Worm (Caenorhabditis elegans) whole organism, young adult: ENCODE measurements around the gene Y22D7AL.15.
"Not testable (repeated sequence)": the region's sequence is repeated elsewhere in the genome, so short reads cannot be mapped to it uniquely, and the experiment has no call there.

Source experiments
- D2030.7 ChIP-seq: fragments of 200-800 bp; sonication (Bioruptor generic); IDR thresholded peaks from 2 replicates; pipeline ENCODE4 v1.3.6; 2022; ENCODE audit warnings: missing genetic modification reagents, missing genetic modification characterization, missing compliant biosample characterization
- F33H1.4 ChIP-seq: fragments of 200-800 bp; sonication (Bioruptor generic); IDR thresholded peaks from 2 replicates; pipeline ENCODE4 v1.3.6; 2022; ENCODE audit warnings: missing genetic modification reagents, missing genetic modification characterization, missing compliant biosample characterization
- K11D2.4 ChIP-seq: fragments of 200-800 bp; sonication (Bioruptor generic); IDR thresholded peaks from 2 replicates; pipeline ENCODE4 v1.3.6; 2022; ENCODE audit warnings: missing genetic modification reagents, missing genetic modification characterization, missing compliant biosample characterization
- Y79H2A.3 ChIP-seq: fragments of 200-800 bp; sonication (Bioruptor generic); conservative IDR thresholded peaks from 2 replicates; pipeline ENCODE4 v1.3.6; 2022; ENCODE audit warnings: missing genetic modification reagents, missing genetic modification characterization, missing compliant biosample characterization
- Y95B8A.8 ChIP-seq: fragments of 200-800 bp; sonication (Bioruptor generic); IDR thresholded peaks from 2 replicates; pipeline ENCODE4 v1.3.6; 2022; ENCODE audit warnings: missing genetic modification reagents, missing genetic modification characterization, missing compliant biosample characterization
- aptf-2 ChIP-seq: fragments of 200-800 bp; sonication (Bioruptor generic); conservative IDR thresholded peaks from 2 replicates; pipeline ENCODE4 v1.3.6; 2022; ENCODE audit warnings: missing genetic modification reagents, missing genetic modification characterization, missing compliant biosample characterization
- aptf-3 ChIP-seq: fragments of 200-800 bp; sonication (Bioruptor generic); IDR thresholded peaks from 2 replicates; pipeline ENCODE4 v1.3.6; 2022; ENCODE audit warnings: missing genetic modification characterization, missing compliant biosample characterization
- athp-1 ChIP-seq: sonication (generic microtip); optimal IDR thresholded peaks from 2 replicates; lab custom pipeline; 2017; ENCODE audit warnings: mild to moderate bottlenecking, missing genetic modification characterization, missing compliant biosample characterization
- attf-5 ChIP-seq: fragments of 200-800 bp; sonication (Bioruptor generic); optimal IDR thresholded peaks from 2 replicates; lab custom pipeline; 2018; ENCODE audit warnings: mild to moderate bottlenecking, missing genetic modification characterization, missing compliant biosample characterization
- bed-1 ChIP-seq: fragments of 200-800 bp; sonication (Bioruptor generic); IDR thresholded peaks from 2 replicates; pipeline ENCODE4 v1.3.6; 2022; ENCODE audit warnings: missing genetic modification reagents, missing genetic modification characterization, missing compliant biosample characterization
- cebp-2 ChIP-seq: fragments of 200-800 bp; sonication (Bioruptor generic); IDR thresholded peaks from 2 replicates; pipeline ENCODE4 v1.3.6; 2022; ENCODE audit warnings: missing genetic modification characterization, missing compliant biosample characterization
- ceh-100 ChIP-seq: fragments of 200-800 bp; sonication (Bioruptor generic); IDR thresholded peaks from 2 replicates; pipeline ENCODE4 v1.3.6; 2022; ENCODE audit warnings: missing genetic modification reagents, missing genetic modification characterization, missing compliant biosample characterization
- ceh-27 ChIP-seq: fragments of 200-800 bp; sonication (Bioruptor generic); optimal IDR thresholded peaks from 2 replicates; lab custom pipeline; 2018; ENCODE audit warnings: mild to moderate bottlenecking, missing genetic modification characterization, moderate library complexity, missing compliant biosample characterization
- ceh-91 ChIP-seq: fragments of 200-800 bp; sonication (Bioruptor generic); IDR thresholded peaks from 2 replicates; pipeline ENCODE4 v1.3.6; 2022; ENCODE audit warnings: missing genetic modification reagents, missing genetic modification characterization, missing compliant biosample characterization
- dox-1 ChIP-seq: fragments of 200-800 bp; sonication (Bioruptor generic); IDR thresholded peaks from 2 replicates; pipeline ENCODE4 v1.3.6; 2022; ENCODE audit warnings: missing genetic modification reagents, missing genetic modification characterization, missing compliant biosample characterization
- dpl-1 ChIP-seq: fragments of 150-350 bp; optimal IDR thresholded peaks from 2 replicates; lab custom pipeline; 2014; ENCODE audit warnings: missing biosample characterization, missing genetic modification reagents, missing genetic modification characterization
- egl-44 ChIP-seq: fragments of 200-800 bp; sonication (Bioruptor generic); IDR thresholded peaks from 2 replicates; pipeline ENCODE4 v1.3.6; 2022; ENCODE audit warnings: missing genetic modification reagents, missing genetic modification characterization, missing compliant biosample characterization
- ekl-4 ChIP-seq: fragments of 200-800 bp; sonication (Bioruptor generic); IDR thresholded peaks from 2 replicates; pipeline ENCODE4 v1.3.6; 2022; ENCODE audit warnings: missing genetic modification reagents, missing genetic modification characterization, missing compliant biosample characterization
- hsf-1 ChIP-seq: fragments of 200-800 bp; sonication (Bioruptor generic); IDR thresholded peaks from 2 replicates; pipeline ENCODE4 v1.3.6; 2022; ENCODE audit warnings: missing genetic modification reagents, missing genetic modification characterization, missing compliant biosample characterization
- lag-1 ChIP-seq: fragments of 200-800 bp; sonication (Bioruptor generic); IDR thresholded peaks from 2 replicates; pipeline ENCODE4 v1.3.6; 2022; ENCODE audit warnings: missing genetic modification reagents, missing genetic modification characterization, missing compliant biosample characterization
- lin-26 ChIP-seq: fragments of 200-800 bp; sonication (Bioruptor generic); IDR thresholded peaks from 2 replicates; pipeline ENCODE4 v1.3.6; 2022; ENCODE audit warnings: missing genetic modification reagents, missing genetic modification characterization, missing compliant biosample characterization
- lin-40 ChIP-seq: sonication (generic microtip); optimal IDR thresholded peaks from 2 replicates; lab custom pipeline; 2016; ENCODE audit warnings: missing genetic modification characterization, mild to moderate bottlenecking, missing compliant biosample characterization, missing genotype, missing genetic modification reagents
- lin-54 ChIP-seq: fragments of 200-800 bp; sonication (Bioruptor generic); optimal IDR thresholded peaks from 2 replicates; lab custom pipeline; 2018; ENCODE audit warnings: mild to moderate bottlenecking, missing genetic modification characterization, missing compliant biosample characterization
- madf-3 ChIP-seq: fragments of 200-800 bp; sonication (Bioruptor generic); IDR thresholded peaks from 2 replicates; pipeline ENCODE4 v1.3.6; 2022; ENCODE audit warnings: missing genetic modification reagents, missing genetic modification characterization, missing compliant biosample characterization
- madf-6 ChIP-seq: fragments of 200-800 bp; sonication (Bioruptor generic); IDR thresholded peaks from 2 replicates; pipeline ENCODE4 v1.3.6; 2022; ENCODE audit warnings: missing genetic modification reagents, missing genetic modification characterization, missing compliant biosample characterization
- mcd-1 ChIP-seq: fragments of 200-800 bp; sonication (Bioruptor generic); IDR thresholded peaks from 2 replicates; pipeline ENCODE4 v1.3.6; 2022; ENCODE audit warnings: missing genetic modification reagents, missing genetic modification characterization, missing compliant biosample characterization
- mel-28 ChIP-seq: sonication (generic microtip); optimal IDR thresholded peaks from 2 replicates; lab custom pipeline; 2016; ENCODE audit warnings: borderline replicate concordance, mild to moderate bottlenecking, missing genetic modification characterization, missing compliant biosample characterization
- mes-4 ChIP-seq: sonication (generic microtip); optimal IDR thresholded peaks from 2 replicates; lab custom pipeline; 2016; ENCODE audit warnings: missing genotype, missing genetic modification characterization, missing compliant biosample characterization
- nfyb-1 ChIP-seq: fragments of 200-800 bp; sonication (Bioruptor generic); IDR thresholded peaks from 2 replicates; pipeline ENCODE4 v1.3.6; 2022; ENCODE audit warnings: missing genetic modification reagents, missing genetic modification characterization, missing compliant biosample characterization
- nhr-120 ChIP-seq: fragments of 200-800 bp; sonication (Bioruptor generic); IDR thresholded peaks from 2 replicates; pipeline ENCODE4 v1.3.6; 2022; ENCODE audit warnings: missing genetic modification characterization, missing compliant biosample characterization
- nhr-27 ChIP-seq: fragments of 200-800 bp; sonication (Bioruptor generic); optimal IDR thresholded peaks from 2 replicates; lab custom pipeline; 2018; ENCODE audit warnings: mild to moderate bottlenecking, missing genetic modification characterization, moderate library complexity, missing compliant biosample characterization
- pbrm-1 ChIP-seq: fragments of 200-800 bp; sonication (Bioruptor generic); IDR thresholded peaks from 2 replicates; pipeline ENCODE4 v1.3.6; 2022; ENCODE audit warnings: missing genetic modification reagents, missing genetic modification characterization, missing compliant biosample characterization
- rpc-1 ChIP-seq, 2 experiments: fragments of 150-350 bp in 1 of 2; sonication (generic microtip) in 1 of 2; optimal IDR thresholded peaks; 2 replicates each; lab custom pipeline; 2014 to 2018; ENCODE audit warnings: missing biosample characterization in 1 of 2, missing genetic modification characterization in 1 of 2, missing genetic modification reagents in 1 of 2, missing genotype in 1 of 2
- tbx-9 ChIP-seq: sonication (generic microtip); optimal IDR thresholded peaks from 2 replicates; lab custom pipeline; 2016; ENCODE audit warnings: borderline replicate concordance, missing genetic modification characterization, inconsistent platforms, missing compliant biosample characterization
- unc-62 ChIP-seq: fragments of 150-350 bp; optimal IDR thresholded peaks from 2 replicates; lab custom pipeline; 2014; ENCODE audit warnings: missing biosample characterization, missing genetic modification reagents, missing genetic modification characterization
- ztf-25 ChIP-seq: fragments of 200-800 bp; sonication (Bioruptor generic); IDR thresholded peaks from 2 replicates; pipeline ENCODE4 v1.3.6; 2022; ENCODE audit warnings: missing genetic modification reagents, missing genetic modification characterization, missing compliant biosample characterization
- ztf-26 ChIP-seq: sonication (generic microtip); optimal IDR thresholded peaks from 2 replicates; lab custom pipeline; 2017; ENCODE audit warnings: missing genetic modification characterization, missing compliant biosample characterization
- ztf-3 ChIP-seq: fragments of 200-800 bp; sonication (Bioruptor generic); optimal IDR thresholded peaks from 2 replicates; lab custom pipeline; 2018; ENCODE audit warnings: mild to moderate bottlenecking, missing genetic modification characterization, missing compliant biosample characterization

The Y22D7AL.15 gene

ce11 chrIII:1659763-1660162 is at the start of gene Y22D7AL.15:
Gene Y22D7AL.15 (minus strand): TSS chrIII:1659863.
- TF ChIP-seq cebp-2 (GFP tag; lab: Robert Waterston, UW) (no peak), mel-28 (no peak), nhr-120 (GFP tag; lab: Robert Waterston, UW) (no peak), mcd-1 (no peak), K11D2.4 (GFP tag; lab: Robert Waterston, UW) (no peak), attf-5 (GFP tag; lab: Kevin White, UChicago) (no peak), ztf-26 (tag; lab: Kevin White, UChicago) (no peak)
- TF ChIP-seq, all 124 proteins: peak for 0

ce11 chrIII:1707218-1707617 is 47.6 kb upstream of the Y22D7AL.15 start:
- TF ChIP-seq nfyb-1 (GFP tag; lab: Robert Waterston, UW) (peak; percentile 68), mcd-1 (peak; percentile 59), egl-44 (peak; percentile 85), bed-1 (GFP tag; lab: Robert Waterston, UW) (0 out of 2 replicates have a peak, but pooled peaks have one; percentile 3), madf-6 (GFP tag; lab: Robert Waterston, UW) (peak; percentile 56), ceh-91 (GFP tag; lab: Robert Waterston, UW) (0 out of 2 replicates have a peak, but pooled peaks have one; percentile 22), F33H1.4 (GFP tag; lab: Robert Waterston, UW) (0 out of 2 replicates have a peak, but pooled peaks have one; percentile 13), Y95B8A.8 (GFP tag; lab: Robert Waterston, UW) (0 out of 2 replicates have a peak, but pooled peaks have one; percentile 62), D2030.7 (GFP tag; lab: Robert Waterston, UW) (peak; percentile 70), ztf-25 (0 out of 2 replicates have a peak, but pooled peaks have one; percentile 33), ekl-4 (GFP tag; lab: Robert Waterston, UW) (0 out of 2 replicates have a peak, but pooled peaks have one; percentile 44), aptf-3 (GFP tag; lab: Robert Waterston, UW) (peak; percentile 72; the same call in 1 of the 2 replicates), rpc-1 (tag; optimal IDR thresholded peaks at IDR 0.05; lab: Kevin White, UChicago) (peak; percentile 6), lin-26 (GFP tag; lab: Robert Waterston, UW) (peak; percentile 93), ceh-100 (GFP tag; lab: Robert Waterston, UW) (peak; percentile 14; the same call in 1 of the 2 replicates), hsf-1 (peak; percentile 43; the same call in 1 of the 2 replicates), dox-1 (GFP tag; lab: Robert Waterston, UW) (0 out of 2 replicates have a peak, but pooled peaks have one; percentile 49), madf-3 (0 out of 2 replicates have a peak, but pooled peaks have one; percentile 72), pbrm-1 (GFP tag; lab: Robert Waterston, UW) (0 out of 2 replicates have a peak, but pooled peaks have one; percentile 37)
- TF ChIP-seq rpc-1 (optimal IDR thresholded peaks at IDR 0.05; lab: Kevin White, UChicago), result not testable (repeated sequence)
- TF ChIP-seq, all 124 proteins: peak for 19; not testable (repeated sequence) for 105

- TF ChIP-seq lag-1 (GFP tag; lab: Robert Waterston, UW) (no peak), tbx-9 (tag; lab: Kevin White, UChicago) (no peak), Y79H2A.3 (GFP tag; lab: Robert Waterston, UW) (no peak), attf-5 (GFP tag; lab: Kevin White, UChicago) (no peak), ceh-27 (GFP tag; lab: Kevin White, UChicago) (no peak), ztf-3 (GFP tag; lab: Kevin White, UChicago) (no peak)
- TF ChIP-seq, all 124 proteins: peak for 0
Measured at ce11 chrIII:1705799-1706198, 46.1 kb upstream of the Y22D7AL.15 start, which contains the start of the genes fbxa-13 and Y22D7AR.2. Gene fbxa-13 (minus strand): TSS chrIII:1705899. Gene Y22D7AR.2 (plus strand): TSS chrIII:1705946.

ce11 chrIII:1705331-1705730 is 45.7 kb upstream of the Y22D7AL.15 start:
- no peak for TF ChIP-seq ceh-100 (GFP tag; lab: Robert Waterston, UW)
- TF ChIP-seq mes-4 (tag; lab: Kevin White, UChicago), result no peak
- no peak for TF ChIP-seq ztf-3 (GFP tag; lab: Kevin White, UChicago)
- no peak for TF ChIP-seq lin-40 (tag; lab: Kevin White, UChicago)
- TF ChIP-seq athp-1 (tag; lab: Kevin White, UChicago), result no peak
- TF ChIP-seq dpl-1 (GFP tag; lab: Kevin White, UChicago), result no peak
- TF ChIP-seq aptf-2, result no peak
- TF ChIP-seq lin-54 (GFP tag; lab: Kevin White, UChicago), result no peak
- TF ChIP-seq unc-62, result no peak
- TF ChIP-seq hsf-1, result no peak
- no peak for TF ChIP-seq nhr-27 (tag; lab: Kevin White, UChicago)
